Fruit fly (Drosophila melanogaster) whole organism, wandering third instar larva: Measurements from ENCODE around the gene Sidpn.

Experiments used
- Abd-B ChIP-seq: fragments of >200 bp; optimal IDR thresholded peaks from 2 replicates; lab custom pipeline; 2017; ENCODE audit warnings: missing biosample characterization, missing genetic modification characterization
- CG32264 ChIP-seq: fragments of 200-800 bp; sonication (Bioruptor generic); optimal IDR thresholded peaks from 2 replicates; lab custom pipeline; 2016; ENCODE audit warnings: missing biosample characterization, missing genetic modification characterization
- GATAd ChIP-seq: sonication (Bioruptor generic); optimal IDR thresholded peaks from 2 replicates; lab custom pipeline; 2016; ENCODE audit warnings: missing biosample characterization, missing genetic modification characterization
- HLH106 ChIP-seq: fragments of 200-800 bp; optimal IDR thresholded peaks from 3 replicates; lab custom pipeline; 2019; ENCODE audit warnings: missing biosample characterization, mild to moderate bottlenecking, missing genetic modification characterization, moderate library complexity
- Hr78 ChIP-seq: fragments of >200 bp; optimal IDR thresholded peaks from 2 replicates; lab custom pipeline; 2017; ENCODE audit warnings: missing biosample characterization, missing genetic modification characterization
- Myc ChIP-seq: fragments of >200 bp; optimal IDR thresholded peaks from 2 replicates; lab custom pipeline; 2017
- N ChIP-seq: fragments of >200 bp; optimal IDR thresholded peaks from 2 replicates; lab custom pipeline; 2018; ENCODE audit warnings: missing biosample characterization, missing external identifiers, missing genetic modification characterization
- OdsH ChIP-seq: fragments of 200-800 bp; sonication (Bioruptor generic); optimal IDR thresholded peaks from 2 replicates; lab custom pipeline; 2016; ENCODE audit warnings: missing biosample characterization, mild to moderate bottlenecking, missing genetic modification characterization
- Rel ChIP-seq, 2 experiments: fragments of 200-800 bp; sonication (Bioruptor generic) in 1 of 2; optimal IDR thresholded peaks; 2 replicates in 1 of 2; 3 replicates in 1 of 2; lab custom pipeline; 2016 to 2019; ENCODE audit warnings: mild to moderate bottlenecking in 2 of 2, missing biosample characterization in 2 of 2, missing genetic modification characterization in 2 of 2, moderate library complexity in 1 of 2
- dl ChIP-seq, 2 experiments: fragments of 175-275, 200-275 bp in 1 of 2; fragments of 200-275 bp in 1 of 2; sonication (Bioruptor generic); optimal IDR thresholded peaks; lab custom pipeline; 2018; ENCODE audit warnings: mild to moderate bottlenecking in 2 of 2, missing biosample characterization in 2 of 2, missing genetic modification characterization in 2 of 2, moderate library complexity in 2 of 2; ENCODE audit not compliant: partially characterized antibody in 2 of 2, insufficient read depth in 1 of 2
- dmrt93B ChIP-seq: fragments of 200-800 bp; sonication (Bioruptor generic); optimal IDR thresholded peaks from 2 replicates; lab custom pipeline; 2018; ENCODE audit warnings: missing biosample characterization, mild to moderate bottlenecking, missing genetic modification characterization
- dsf ChIP-seq: sonication (Bioruptor generic); optimal IDR thresholded peaks from 2 replicates; lab custom pipeline; 2016; ENCODE audit warnings: missing biosample characterization, missing genetic modification characterization, borderline replicate concordance
- h ChIP-seq: fragments of 200-800 bp; sonication (Bioruptor generic); optimal IDR thresholded peaks from 3 replicates; lab custom pipeline; 2016; ENCODE audit warnings: missing biosample characterization, mild to moderate bottlenecking, missing genetic modification characterization
- rgr ChIP-seq: fragments of 200-800 bp; sonication (Bioruptor generic); optimal IDR thresholded peaks from 3 replicates; lab custom pipeline; 2016; ENCODE audit warnings: missing biosample characterization, mild to moderate bottlenecking, missing genetic modification characterization
- sage ChIP-seq: fragments of 200-800 bp; sonication (Bioruptor generic); optimal IDR thresholded peaks from 2 replicates; lab custom pipeline; 2016; ENCODE audit warnings: missing biosample characterization, mild to moderate bottlenecking, missing genetic modification characterization
- sv ChIP-seq: fragments of 200-800 bp; sonication (Bioruptor generic); optimal IDR thresholded peaks from 3 replicates; lab custom pipeline; 2016; ENCODE audit warnings: missing biosample characterization, missing genetic modification characterization
- usp ChIP-seq: fragments of >200 bp; optimal IDR thresholded peaks from 2 replicates; lab custom pipeline; 2017; ENCODE audit warnings: missing biosample characterization, missing genetic modification characterization
- woc ChIP-seq: sonication (Bioruptor generic); optimal IDR thresholded peaks from 2 replicates; lab custom pipeline; 2016; ENCODE audit warnings: missing biosample characterization, mild to moderate bottlenecking, missing genetic modification characterization

The Sidpn gene

DNA sequence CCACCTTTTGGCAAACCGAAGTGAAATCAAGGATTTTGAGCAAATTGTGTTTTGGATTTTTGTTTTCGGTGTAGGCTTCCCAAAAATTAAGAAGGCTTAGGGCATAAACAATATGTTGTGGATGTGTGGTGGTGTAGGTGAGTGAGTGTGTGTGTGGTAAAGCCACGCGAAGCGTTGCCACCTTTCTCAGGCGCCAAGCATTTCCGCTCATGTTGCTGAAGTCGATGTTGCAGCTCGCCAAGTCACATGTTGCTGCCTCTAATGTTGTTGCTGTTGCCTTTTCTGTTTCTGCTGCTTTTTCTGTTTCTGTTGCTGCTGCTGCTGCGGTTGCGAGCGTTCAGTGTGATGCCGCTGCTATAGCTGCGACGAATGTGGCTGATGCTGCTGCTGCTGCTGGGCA lies 52.2 kb downstream of the Sidpn start:
- no peak for TF ChIP-seq dmrt93B (GFP tag; lab: Kevin White, UChicago)
- TF ChIP-seq GATAd (GFP tag; lab: Kevin White, UChicago) = no peak
- TF ChIP-seq N (GFP tag; lab: Kevin White, UChicago) = no peak
- no peak for TF ChIP-seq dl (GFP tag; optimal IDR thresholded peaks at IDR 0.05; lab: Kevin White, UChicago; ENCODE audit: insufficient read depth in 1 of 2, partially characterized antibody in 2 of 2)
- no peak for TF ChIP-seq Myc (lab: Kevin White, UChicago)
- no peak for TF ChIP-seq OdsH (GFP tag; lab: Kevin White, UChicago)
- no peak for TF ChIP-seq Abd-B (GFP tag; lab: Kevin White, UChicago)
- no peak for TF ChIP-seq sv (GFP tag; lab: Kevin White, UChicago)
- TF ChIP-seq rgr (GFP tag; lab: Kevin White, UChicago) = no peak
- TF ChIP-seq CG32264 (GFP tag; lab: Kevin White, UChicago) = no peak
- no peak for TF ChIP-seq h (GFP tag; lab: Kevin White, UChicago)
- no peak for TF ChIP-seq Rel (GFP tag; optimal IDR thresholded peaks at IDR 0.05; lab: Kevin White, UChicago)
- TF ChIP-seq Rel (tag; optimal IDR thresholded peaks at IDR 0.05; lab: Kevin White, UChicago) = no peak
- TF ChIP-seq woc (GFP tag; lab: Kevin White, UChicago) = no peak
- TF ChIP-seq Hr78 (GFP tag; lab: Kevin White, UChicago) = no peak
- no peak for TF ChIP-seq usp (GFP tag; lab: Kevin White, UChicago)
- TF ChIP-seq sage (GFP tag; lab: Kevin White, UChicago) = no peak
- TF ChIP-seq HLH106 (tag; lab: Kevin White, UChicago) = no peak
- no peak for TF ChIP-seq dsf (GFP tag; lab: Kevin White, UChicago)
- TF ChIP-seq, all 38 proteins: peak for 0
